Worm (Caenorhabditis elegans): ENCODE data around the gene vti-1.

DNA sequence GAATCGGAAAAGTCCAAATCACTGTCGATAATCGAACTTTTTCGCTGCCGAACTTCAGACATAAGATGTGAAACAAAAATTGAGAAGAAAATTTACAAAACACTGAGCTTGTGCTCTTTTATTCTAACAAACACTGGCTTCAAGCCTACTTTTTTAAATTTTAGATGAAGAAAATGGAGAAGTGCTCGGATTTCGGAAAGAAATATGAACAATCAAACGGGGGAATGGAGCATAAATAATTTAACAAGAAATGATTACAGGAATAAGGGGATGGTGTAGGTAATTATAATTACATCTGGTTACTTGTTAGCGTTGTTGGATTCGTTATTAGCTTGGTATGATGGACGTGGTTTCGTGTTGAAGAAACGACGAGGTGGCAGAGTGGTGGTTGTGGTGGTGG, 4.9 kb upstream of the vti-1 start, which contains the start of gene degl-1:
- TF ChIP-seq elt-3 (tag; optimal IDR thresholded peaks at IDR 0.05): no peak
- TF ChIP-seq ceh-9 (tag; optimal IDR thresholded peaks at IDR 0.05): no peak
- no peak for TF ChIP-seq mml-1 (tag; optimal IDR thresholded peaks at IDR 0.05)
- no peak for TF ChIP-seq pqm-1 (tag; optimal IDR thresholded peaks at IDR 0.05)
- no peak for TF ChIP-seq elt-1 (tag; optimal IDR thresholded peaks at IDR 0.05)

All from whole organism, L3 larva.